Fruit fly (Drosophila melanogaster) S2 (cell line): ENCODE data around the gene CG4301.

ENCODE experiments used
- CG8478 ChIP-seq: fragments of >200 bp; optimal IDR thresholded peaks from 2 replicates; lab custom pipeline; 2018
- CTCF ChIP-seq, 2 experiments: fragments of >200 bp; optimal IDR thresholded peaks; 2 replicates each; lab custom pipeline; 2018

dm6 chrX:16442361-16442760, 37.1 kb downstream of the CG4301 start:
- no peak for TF ChIP-seq CG8478
- TF ChIP-seq CTCF (optimal IDR thresholded peaks at IDR 0.05; lab: Kevin White, UChicago) = no peak
